Fruit fly (Drosophila melanogaster): ENCODE data around the gene CG33290.

CG33290 gene

DNA sequence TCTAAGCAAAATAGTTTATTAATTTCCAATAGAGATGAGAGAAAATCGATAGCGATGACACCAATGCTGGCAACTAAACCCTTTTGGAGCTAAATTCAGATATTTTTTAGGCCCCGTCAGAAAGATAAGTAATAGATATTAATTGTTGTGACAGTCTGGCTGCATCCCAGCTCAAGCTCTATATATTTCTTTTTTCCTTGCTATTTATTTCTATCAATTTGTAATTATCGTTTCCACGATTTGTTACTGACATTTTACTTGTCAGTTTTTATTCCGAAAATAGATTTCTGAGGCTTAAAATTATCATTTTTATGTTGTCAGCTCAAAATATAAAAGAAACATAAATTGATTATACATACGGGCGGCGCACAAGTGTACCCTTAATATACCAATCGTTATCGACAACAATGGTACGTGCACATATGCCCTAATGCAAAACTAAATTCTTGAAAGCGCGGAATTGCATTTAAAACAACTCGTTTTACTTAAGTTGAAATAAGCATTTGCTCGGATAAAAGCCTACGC lies 26.8 kb downstream of the CG33290 start, which contains the start of the genes CRIF and SMC5 (continued):
- peak; percentile 67 for TF ChIP-seq CG15696 (tag; optimal IDR thresholded peaks at IDR 0.05)
- peak in 1 of 2 experiments; percentile 54 for TF ChIP-seq bsh (GFP tag; optimal IDR thresholded peaks at IDR 0.05)
- no peak for TF ChIP-seq Taf1 (GFP tag; IDR thresholded peaks at IDR 0.05)
- peak in 1 of 2 experiments; percentile 90 for TF ChIP-seq eve (GFP tag; optimal IDR thresholded peaks at IDR 0.05)
- TF ChIP-seq nerfin-1 (tag; optimal IDR thresholded peaks at IDR 0.05) = peak; percentile 42
- no peak for TF ChIP-seq dati (GFP tag; IDR thresholded peaks at IDR 0.05)
- TF ChIP-seq bowl (GFP tag; IDR thresholded peaks at IDR 0.05) = no peak
- peak; percentile 61 for TF ChIP-seq zen (tag; optimal IDR thresholded peaks at IDR 0.05)
- peak; percentile 31 for TF ChIP-seq CG12104 (GFP tag; optimal IDR thresholded peaks at IDR 0.05)
- no peak for TF ChIP-seq CG2202 (tag; optimal IDR thresholded peaks at IDR 0.05)
- no peak for TF ChIP-seq emc (GFP tag; optimal IDR thresholded peaks at IDR 0.05)
- TF ChIP-seq Nf-YA (GFP tag; IDR thresholded peaks at IDR 0.05) = no peak
- no peak for TF ChIP-seq CG7963 (GFP tag; IDR thresholded peaks at IDR 0.05; ENCODE audit: partially characterized antibody)
- TF ChIP-seq shn (GFP tag; optimal IDR thresholded peaks at IDR 0.05) = peak; percentile 62
- peak; percentile 52 for TF ChIP-seq Fer2 (tag; optimal IDR thresholded peaks at IDR 0.05)
- TF ChIP-seq CG15479 (GFP tag; optimal IDR thresholded peaks at IDR 0.05) = no peak
- no peak for TF ChIP-seq inv (GFP tag; IDR thresholded peaks at IDR 0.05; ENCODE audit: partially characterized antibody)
- TF ChIP-seq pfk (GFP tag; optimal IDR thresholded peaks at IDR 0.05) = no peak
- peak; percentile 67 for TF ChIP-seq CG10147 (GFP tag; optimal IDR thresholded peaks at IDR 0.05)
- TF ChIP-seq gcm2 (GFP tag; optimal IDR thresholded peaks at IDR 0.05) = peak; percentile 31
- no peak for TF ChIP-seq fd102C (GFP tag; optimal IDR thresholded peaks at IDR 0.05)
- TF ChIP-seq Mes4 (GFP tag; optimal IDR thresholded peaks at IDR 0.05) = no peak
- TF ChIP-seq Fer3 (tag; optimal IDR thresholded peaks at IDR 0.05) = peak; percentile 46
- 0 out of 2 replicates have a peak, but pooled peaks have one; percentile 42 for TF ChIP-seq ttk (GFP tag; IDR thresholded peaks at IDR 0.05)
- TF ChIP-seq hbn (GFP tag; IDR thresholded peaks at IDR 0.05; ENCODE audit: partially characterized antibody) = no peak
- peak; percentile 39 for TF ChIP-seq Elba2 (GFP tag; optimal IDR thresholded peaks at IDR 0.05)
- peak; percentile 61 for TF ChIP-seq CG1602 (GFP tag; optimal IDR thresholded peaks at IDR 0.05)
- no peak for TF ChIP-seq gsb-n (tag; optimal IDR thresholded peaks at IDR 0.05)
- no peak for TF ChIP-seq bcd (GFP tag; optimal IDR thresholded peaks at IDR 0.05)
- TF ChIP-seq Spps (tag; optimal IDR thresholded peaks at IDR 0.05) = peak; percentile 15
- TF ChIP-seq pnt (GFP tag; optimal IDR thresholded peaks at IDR 0.05) = peak; percentile 30
- no peak; the same call in 1 of the 2 replicates for TF ChIP-seq Ravus (GFP tag; IDR thresholded peaks at IDR 0.05)
- peak; percentile 38 for TF ChIP-seq CG11723 (GFP tag; optimal IDR thresholded peaks at IDR 0.05)
- TF ChIP-seq CG4730 (GFP tag; IDR thresholded peaks at IDR 0.05) = no peak
- TF ChIP-seq Hey (tag; optimal IDR thresholded peaks at IDR 0.05) = no peak
- peak; percentile 51 for TF ChIP-seq fd96Cb (tag; optimal IDR thresholded peaks at IDR 0.05)
- no peak for TF ChIP-seq Hand (GFP tag; optimal IDR thresholded peaks at IDR 0.05)
- no peak for TF ChIP-seq abd-A (tag; optimal IDR thresholded peaks at IDR 0.05)
- peak; percentile 45; the same call in 1 of the 2 replicates for TF ChIP-seq vvl (GFP tag; IDR thresholded peaks at IDR 0.05)
- TF ChIP-seq NC2α (GFP tag; optimal IDR thresholded peaks at IDR 0.05) = no peak
- TF ChIP-seq ci (GFP tag; IDR thresholded peaks at IDR 0.05) = no peak
- peak; percentile 46 for TF ChIP-seq Side (GFP tag; optimal IDR thresholded peaks at IDR 0.05)
- peak; percentile 59; the same call in 2 of the 3 replicates for TF ChIP-seq tgo (GFP tag; IDR thresholded peaks at IDR 0.05)
- TF ChIP-seq fu2 (GFP tag; optimal IDR thresholded peaks at IDR 0.05) = peak; percentile 17
- TF ChIP-seq CG3838 (GFP tag; optimal IDR thresholded peaks at IDR 0.05) = no peak
- TF ChIP-seq Atf6 (GFP tag; IDR thresholded peaks at IDR 0.05) = peak; percentile 20; the same call in 1 of the 2 replicates
- TF ChIP-seq Mrtf (GFP tag; IDR thresholded peaks at IDR 0.05) = no peak
- TF ChIP-seq D19A (tag; optimal IDR thresholded peaks at IDR 0.05) = peak; percentile 23
- TF ChIP-seq CG3407 (GFP tag; optimal IDR thresholded peaks at IDR 0.05) = no peak
- peak; percentile 14 for TF ChIP-seq CG6654 (GFP tag; optimal IDR thresholded peaks at IDR 0.05)

Data from whole organism, embryonic.